Fruit fly (Drosophila melanogaster): ENCODE measurements around the gene CG5039.
A peak's percentile ranks its signal among the peaks of the same experiment; 100 is the strongest.

Gene CG5039

DNA sequence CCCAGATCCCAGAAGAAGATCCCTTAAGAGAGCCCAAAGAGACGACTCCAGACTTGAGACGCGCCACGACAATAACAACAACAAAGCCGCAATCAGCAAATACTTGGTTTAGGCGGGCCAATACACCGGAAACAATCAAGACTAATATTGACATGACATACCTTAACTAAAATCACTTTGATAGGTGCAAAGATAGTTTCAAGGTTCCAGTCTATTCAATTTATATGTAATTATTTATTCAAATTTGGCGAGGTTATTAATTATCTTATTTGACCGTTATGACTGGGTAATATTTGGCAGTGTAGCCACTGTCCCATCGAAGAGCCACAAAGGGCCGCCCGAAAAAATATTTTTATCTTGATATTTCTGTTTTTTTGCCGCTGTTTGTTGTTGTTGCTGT lies 38.0 kb upstream of the CG5039 start:
- TF ChIP-seq CG1620 (GFP tag; optimal IDR thresholded peaks at IDR 0.05) (no peak), tj (GFP tag; optimal IDR thresholded peaks at IDR 0.05) (peak; percentile 53), cnc (optimal IDR thresholded peaks at IDR 0.05) (no peak), toe (GFP tag; optimal IDR thresholded peaks at IDR 0.05) (no peak), CG5204 (GFP tag; optimal IDR thresholded peaks at IDR 0.05) (no peak), ovo (GFP tag; optimal IDR thresholded peaks at IDR 0.05) (no peak), Clk (GFP tag; optimal IDR thresholded peaks at IDR 0.05) (no peak), CG14711 (tag; optimal IDR thresholded peaks at IDR 0.05) (peak; percentile 6), cic (GFP tag; optimal IDR thresholded peaks at IDR 0.05) (no peak), CG7101 (tag; optimal IDR thresholded peaks at IDR 0.05) (no peak), bab1 (GFP tag; optimal IDR thresholded peaks at IDR 0.05) (peak; percentile 77), Mnt (GFP tag; optimal IDR thresholded peaks at IDR 0.05) (no peak), Crg-1 (GFP tag; optimal IDR thresholded peaks at IDR 0.05) (no peak), CG7045 (GFP tag; optimal IDR thresholded peaks at IDR 0.05) (no peak), Hr96 (GFP tag; optimal IDR thresholded peaks at IDR 0.05) (no peak), pad (GFP tag; optimal IDR thresholded peaks at IDR 0.05) (no peak), CG11617 (GFP tag; optimal IDR thresholded peaks at IDR 0.05) (no peak), CG12768 (GFP tag; optimal IDR thresholded peaks at IDR 0.05) (no peak), kay (GFP tag; ENCODE audit: borderline replicate concordance) (no peak), CG33017 (tag; optimal IDR thresholded peaks at IDR 0.05) (no peak)

DNA sequence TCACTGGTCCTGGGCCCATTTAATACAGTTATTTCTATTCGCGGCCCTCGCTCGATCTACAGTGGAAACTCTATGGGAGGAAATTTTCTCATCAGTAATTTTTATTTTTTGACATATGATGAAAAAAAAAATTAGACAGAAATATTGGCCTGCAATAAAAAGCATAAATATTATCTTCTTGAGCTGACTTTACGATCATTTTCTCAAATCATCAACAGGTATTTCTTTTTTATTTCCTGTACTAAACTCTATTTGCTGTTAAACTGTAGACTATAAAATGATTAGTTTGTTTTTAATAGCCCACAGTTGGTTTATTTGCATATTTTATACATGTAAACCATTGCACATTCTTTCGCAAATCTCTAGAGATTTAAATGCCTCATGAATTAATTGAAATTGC lies 34.3 kb upstream of the CG5039 start:
- TF ChIP-seq Hr96 (GFP tag; optimal IDR thresholded peaks at IDR 0.05) (no peak), CG14711 (tag; optimal IDR thresholded peaks at IDR 0.05) (no peak), CG7045 (GFP tag; optimal IDR thresholded peaks at IDR 0.05) (no peak), bab1 (GFP tag; optimal IDR thresholded peaks at IDR 0.05) (no peak), kay (GFP tag; ENCODE audit: borderline replicate concordance) (no peak), tj (GFP tag; optimal IDR thresholded peaks at IDR 0.05) (no peak), CG11617 (GFP tag; optimal IDR thresholded peaks at IDR 0.05) (no peak), cnc (optimal IDR thresholded peaks at IDR 0.05) (no peak), CG12768 (GFP tag; optimal IDR thresholded peaks at IDR 0.05) (no peak), Crg-1 (GFP tag; optimal IDR thresholded peaks at IDR 0.05) (no peak), CG33017 (tag; optimal IDR thresholded peaks at IDR 0.05) (no peak), CG1620 (GFP tag; optimal IDR thresholded peaks at IDR 0.05) (no peak)

DNA sequence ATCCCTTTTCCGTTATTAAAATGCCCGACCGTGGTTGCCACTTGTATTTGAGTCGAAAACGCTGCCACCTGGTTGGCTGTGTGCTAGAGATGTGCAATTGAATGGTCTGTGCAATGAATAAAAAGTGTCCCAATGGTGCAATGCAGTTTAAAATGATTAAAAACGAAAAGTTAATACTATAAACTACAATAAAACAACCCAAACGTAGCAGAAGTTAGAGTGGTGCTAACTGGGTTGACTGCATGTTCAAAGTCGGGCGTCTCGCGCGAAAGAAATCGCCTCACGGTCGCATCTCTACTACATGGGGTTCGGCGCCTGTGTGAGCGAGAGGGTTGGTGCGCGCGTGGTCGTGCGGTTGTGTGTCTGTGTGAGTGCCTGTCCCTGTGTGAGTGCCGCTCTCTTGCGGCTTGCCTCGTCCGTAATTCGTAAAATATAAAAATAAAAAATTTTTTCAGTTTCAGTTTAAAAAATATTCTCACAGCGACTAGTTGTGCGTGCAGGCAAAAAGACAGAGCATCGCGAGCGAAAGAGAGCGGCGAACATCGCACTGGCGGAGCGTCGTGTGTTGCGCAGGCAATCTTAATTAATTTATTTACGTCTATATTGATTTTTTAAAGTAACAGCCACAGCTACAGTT lies 31.5 kb upstream of the CG5039 start:
- peak; percentile 93 for TF ChIP-seq bab1 (GFP tag; optimal IDR thresholded peaks at IDR 0.05)
- peak; percentile 91 for TF ChIP-seq CG12768 (GFP tag; optimal IDR thresholded peaks at IDR 0.05)
- peak; percentile 90 for TF ChIP-seq Mnt (GFP tag; optimal IDR thresholded peaks at IDR 0.05)
- TF ChIP-seq cnc (optimal IDR thresholded peaks at IDR 0.05), result no peak
- peak; percentile 90 for TF ChIP-seq CG7045 (GFP tag; optimal IDR thresholded peaks at IDR 0.05)
- peak; percentile 96 for TF ChIP-seq toe (GFP tag; optimal IDR thresholded peaks at IDR 0.05)
- TF ChIP-seq pad (GFP tag; optimal IDR thresholded peaks at IDR 0.05), result peak; percentile 84
- peak; percentile 83 for TF ChIP-seq CG14711 (tag; optimal IDR thresholded peaks at IDR 0.05)
- peak; percentile 94 for TF ChIP-seq Hr96 (GFP tag; optimal IDR thresholded peaks at IDR 0.05)
- TF ChIP-seq kay (GFP tag; ENCODE audit: borderline replicate concordance), result no peak
- peak; percentile 100 for TF ChIP-seq cic (GFP tag; optimal IDR thresholded peaks at IDR 0.05)
- peak; percentile 89 for TF ChIP-seq CG1620 (GFP tag; optimal IDR thresholded peaks at IDR 0.05)
- peak; percentile 86 for TF ChIP-seq ovo (GFP tag; optimal IDR thresholded peaks at IDR 0.05)
- TF ChIP-seq CG5204 (GFP tag; optimal IDR thresholded peaks at IDR 0.05), result peak; percentile 90
- peak; percentile 89 for TF ChIP-seq CG7101 (tag; optimal IDR thresholded peaks at IDR 0.05)
- peak; percentile 86 for TF ChIP-seq Clk (GFP tag; optimal IDR thresholded peaks at IDR 0.05)
- peak; percentile 83 for TF ChIP-seq CG33017 (tag; optimal IDR thresholded peaks at IDR 0.05)
- peak; percentile 61 for TF ChIP-seq tj (GFP tag; optimal IDR thresholded peaks at IDR 0.05)
- peak; percentile 86 for TF ChIP-seq CG11617 (GFP tag; optimal IDR thresholded peaks at IDR 0.05)
- peak; percentile 94 for TF ChIP-seq Crg-1 (GFP tag; optimal IDR thresholded peaks at IDR 0.05)

DNA sequence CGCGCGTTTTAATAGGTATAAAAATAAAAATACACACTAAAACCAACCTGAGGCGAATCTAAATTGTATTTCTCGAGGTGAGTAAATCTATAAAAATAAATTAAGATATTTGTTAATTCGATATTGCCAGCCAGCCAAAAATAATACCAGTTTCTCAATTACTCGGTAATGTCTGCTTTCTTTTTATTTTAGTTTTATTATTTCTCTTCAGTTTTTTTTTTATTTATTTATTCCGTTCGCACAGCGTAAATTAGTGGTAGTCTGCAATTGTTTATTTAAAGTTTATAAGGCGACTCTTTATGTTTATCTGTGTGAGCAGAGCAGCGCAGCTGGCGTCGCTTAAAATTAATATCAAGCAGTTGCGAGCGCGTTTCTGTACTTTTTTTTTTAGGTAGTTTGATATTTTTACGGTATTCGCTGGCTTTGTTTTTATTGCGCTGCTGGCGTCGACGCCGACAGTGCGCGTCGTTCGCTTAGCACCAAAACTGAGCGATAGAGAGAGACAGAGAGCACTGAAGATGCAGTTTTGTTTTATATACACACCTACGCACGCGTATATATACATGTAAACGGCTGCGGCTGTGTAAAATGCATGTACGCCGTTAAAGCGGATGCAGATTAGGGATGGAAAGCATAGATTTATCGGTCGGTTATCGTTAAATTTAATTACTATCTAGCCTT lies 30.8 kb upstream of the CG5039 start:
- TF ChIP-seq CG5204 (GFP tag; optimal IDR thresholded peaks at IDR 0.05) (no peak), cic (GFP tag; optimal IDR thresholded peaks at IDR 0.05) (peak; percentile 56), CG11617 (GFP tag; optimal IDR thresholded peaks at IDR 0.05) (peak; percentile 52), Clk (GFP tag; optimal IDR thresholded peaks at IDR 0.05) (no peak), cnc (optimal IDR thresholded peaks at IDR 0.05) (no peak), bab1 (GFP tag; optimal IDR thresholded peaks at IDR 0.05) (peak; percentile 42), Hr96 (GFP tag; optimal IDR thresholded peaks at IDR 0.05) (peak; percentile 50), Crg-1 (GFP tag; optimal IDR thresholded peaks at IDR 0.05) (no peak), pad (GFP tag; optimal IDR thresholded peaks at IDR 0.05) (no peak), CG12768 (GFP tag; optimal IDR thresholded peaks at IDR 0.05) (peak; percentile 79), CG7101 (tag; optimal IDR thresholded peaks at IDR 0.05) (peak; percentile 41), tj (GFP tag; optimal IDR thresholded peaks at IDR 0.05) (peak; percentile 50), CG33017 (tag; optimal IDR thresholded peaks at IDR 0.05) (peak; percentile 41), kay (GFP tag; ENCODE audit: borderline replicate concordance) (peak; percentile 95), CG1620 (GFP tag; optimal IDR thresholded peaks at IDR 0.05) (no peak), Mnt (GFP tag; optimal IDR thresholded peaks at IDR 0.05) (peak; percentile 33), ovo (GFP tag; optimal IDR thresholded peaks at IDR 0.05) (peak; percentile 49), CG14711 (tag; optimal IDR thresholded peaks at IDR 0.05) (peak; percentile 3), toe (GFP tag; optimal IDR thresholded peaks at IDR 0.05) (peak; percentile 42), CG7045 (GFP tag; optimal IDR thresholded peaks at IDR 0.05) (no peak)

DNA sequence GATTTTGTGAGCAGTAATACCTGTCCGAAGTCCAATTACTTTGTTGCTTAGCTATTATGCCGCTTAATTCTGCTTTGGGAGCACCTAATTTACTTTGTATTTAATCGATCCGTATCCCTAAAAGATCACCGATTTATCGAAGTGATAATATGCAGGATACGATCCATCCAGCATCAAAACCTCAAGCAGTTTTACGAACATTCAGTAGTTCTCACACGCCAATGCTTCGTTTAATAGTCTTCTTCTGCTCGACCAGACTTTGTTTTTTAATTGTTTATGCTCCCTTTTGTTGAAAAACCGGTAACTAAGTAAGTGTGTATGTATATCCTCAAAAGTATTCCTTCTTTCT lies 30.3 kb upstream of the CG5039 start:
- TF ChIP-seq Clk (GFP tag; optimal IDR thresholded peaks at IDR 0.05) (no peak), cnc (optimal IDR thresholded peaks at IDR 0.05) (no peak), CG1620 (GFP tag; optimal IDR thresholded peaks at IDR 0.05) (no peak), Mnt (GFP tag; optimal IDR thresholded peaks at IDR 0.05) (no peak), bab1 (GFP tag; optimal IDR thresholded peaks at IDR 0.05) (no peak), CG7101 (tag; optimal IDR thresholded peaks at IDR 0.05) (no peak), CG14711 (tag; optimal IDR thresholded peaks at IDR 0.05) (no peak), toe (GFP tag; optimal IDR thresholded peaks at IDR 0.05) (no peak), Crg-1 (GFP tag; optimal IDR thresholded peaks at IDR 0.05) (no peak), CG12768 (GFP tag; optimal IDR thresholded peaks at IDR 0.05) (no peak), CG11617 (GFP tag; optimal IDR thresholded peaks at IDR 0.05) (no peak), kay (GFP tag; ENCODE audit: borderline replicate concordance) (no peak), cic (GFP tag; optimal IDR thresholded peaks at IDR 0.05) (no peak), ovo (GFP tag; optimal IDR thresholded peaks at IDR 0.05) (no peak)
